Worm (Caenorhabditis elegans) whole organism, L2 larva: Measurements from ENCODE around the gene nas-18.

Experiments used
- C34F6.9 ChIP-seq: fragments of 150-350 bp; optimal IDR thresholded peaks from 2 replicates; lab custom pipeline; 2014; ENCODE audit warnings: missing biosample characterization, missing genetic modification characterization
- F13H6.1 ChIP-seq: sonication (generic microtip); optimal IDR thresholded peaks from 2 replicates; lab custom pipeline; 2016; ENCODE audit warnings: missing genetic modification characterization, missing compliant biosample characterization
- R02D3.7 ChIP-seq: fragments of 150-350 bp; optimal IDR thresholded peaks from 2 replicates; lab custom pipeline; 2014; ENCODE audit warnings: missing biosample characterization, missing genetic modification characterization
- Y55F3AM.14 ChIP-seq: fragments of 200-800 bp; sonication (Bioruptor generic); optimal IDR thresholded peaks from 2 replicates; lab custom pipeline; 2018; ENCODE audit warnings: mild to moderate bottlenecking, missing genetic modification characterization, missing compliant biosample characterization
- alr-1 ChIP-seq: fragments of 150-350 bp; optimal IDR thresholded peaks from 2 replicates; lab custom pipeline; 2014; ENCODE audit warnings: missing biosample characterization, missing genetic modification characterization
- aly-2 ChIP-seq: fragments of 150-350 bp; optimal IDR thresholded peaks from 2 replicates; lab custom pipeline; 2014; ENCODE audit warnings: missing biosample characterization, missing genetic modification characterization
- ama-1 ChIP-seq: fragments of 150-350 bp; optimal IDR thresholded peaks from 2 replicates; lab custom pipeline; 2018; ENCODE audit warnings: inconsistent platforms
- ceh-16 ChIP-seq: fragments of 150-350 bp; optimal IDR thresholded peaks from 2 replicates; lab custom pipeline; 2014; ENCODE audit warnings: missing biosample characterization, missing genetic modification characterization
- ceh-82 ChIP-seq: fragments of 150-350 bp; optimal IDR thresholded peaks from 2 replicates; lab custom pipeline; 2014; ENCODE audit warnings: missing biosample characterization, missing genetic modification characterization
- crh-2 ChIP-seq: sonication (generic microtip); optimal IDR thresholded peaks from 2 replicates; lab custom pipeline; 2017; ENCODE audit warnings: missing biosample characterization, missing genetic modification characterization
- egl-27 ChIP-seq: sonication (generic microtip); optimal IDR thresholded peaks from 3 replicates; lab custom pipeline; 2017; ENCODE audit warnings: missing biosample characterization, missing genetic modification reagents, missing genetic modification characterization
- elt-3 ChIP-seq: sonication (generic microtip); optimal IDR thresholded peaks from 2 replicates; lab custom pipeline; 2017; ENCODE audit warnings: missing biosample characterization, missing genetic modification characterization
- fos-1 ChIP-seq: fragments of 150-350 bp; optimal IDR thresholded peaks from 2 replicates; lab custom pipeline; 2014; ENCODE audit warnings: missing biosample characterization, missing genetic modification characterization
- gmeb-1 ChIP-seq: fragments of 150-350 bp; optimal IDR thresholded peaks from 2 replicates; lab custom pipeline; 2014; ENCODE audit warnings: missing biosample characterization, missing genetic modification characterization
- lin-11 ChIP-seq: fragments of 150-350 bp; sonication (generic microtip); optimal IDR thresholded peaks from 2 replicates; lab custom pipeline; 2014; ENCODE audit warnings: missing biosample characterization, missing genetic modification characterization, inconsistent platforms, mixed read lengths
- lin-13 ChIP-seq: fragments of 150-350 bp; optimal IDR thresholded peaks from 2 replicates; lab custom pipeline; 2014; ENCODE audit warnings: missing biosample characterization, missing genetic modification reagents, missing genetic modification characterization
- lin-39 ChIP-seq: fragments of 150-350 bp; optimal IDR thresholded peaks from 2 replicates; lab custom pipeline; 2014; ENCODE audit warnings: missing biosample characterization, missing genetic modification reagents, missing genetic modification characterization
- lsy-2 ChIP-seq, 2 experiments: fragments of 150-350 bp in 1 of 2; sonication (generic microtip) in 1 of 2; optimal IDR thresholded peaks; 2 replicates each; lab custom pipeline; 2014 to 2017; ENCODE audit warnings: missing biosample characterization in 2 of 2, missing genetic modification characterization in 2 of 2
- mab-5 ChIP-seq: fragments of 150-350 bp; optimal IDR thresholded peaks from 2 replicates; lab custom pipeline; 2014; ENCODE audit warnings: missing biosample characterization, missing genetic modification characterization
- mbf-1 ChIP-seq: sonication (generic microtip); optimal IDR thresholded peaks from 2 replicates; lab custom pipeline; 2017; ENCODE audit warnings: missing biosample characterization, missing genetic modification characterization
- mdl-1 ChIP-seq, 2 experiments: fragments of 150-350 bp in 1 of 2; sonication (generic microtip) in 1 of 2; optimal IDR thresholded peaks; 2 replicates each; lab custom pipeline; 2017; ENCODE audit warnings: missing biosample characterization in 2 of 2, missing genetic modification characterization in 2 of 2
- nhr-11 ChIP-seq: fragments of 150-350 bp; optimal IDR thresholded peaks from 2 replicates; lab custom pipeline; 2014; ENCODE audit warnings: missing biosample characterization, missing genetic modification characterization
- nhr-12 ChIP-seq: fragments of 150-350 bp; optimal IDR thresholded peaks from 2 replicates; lab custom pipeline; 2014; ENCODE audit warnings: missing biosample characterization, missing genetic modification characterization
- nhr-129 ChIP-seq: fragments of 150-350 bp; optimal IDR thresholded peaks from 2 replicates; lab custom pipeline; 2014; ENCODE audit warnings: missing biosample characterization, missing genetic modification characterization
- nhr-21 ChIP-seq: fragments of 150-350 bp; optimal IDR thresholded peaks from 2 replicates; lab custom pipeline; 2014; ENCODE audit warnings: missing biosample characterization, missing genetic modification characterization
- nhr-23 ChIP-seq: fragments of 150-350 bp; optimal IDR thresholded peaks from 2 replicates; lab custom pipeline; 2014; ENCODE audit warnings: missing biosample characterization, missing genetic modification reagents, missing genetic modification characterization
- nhr-237 ChIP-seq: fragments of 150-350 bp; optimal IDR thresholded peaks from 2 replicates; lab custom pipeline; 2014; ENCODE audit warnings: missing biosample characterization, missing genetic modification characterization
- nhr-25 ChIP-seq: fragments of 150-350 bp; sonication (generic microtip); optimal IDR thresholded peaks from 3 replicates; lab custom pipeline; 2014; ENCODE audit warnings: missing biosample characterization, missing genetic modification characterization
- peb-1 ChIP-seq: fragments of 150-350 bp; optimal IDR thresholded peaks from 2 replicates; lab custom pipeline; 2014; ENCODE audit warnings: missing biosample characterization, missing genetic modification characterization
- sem-4 ChIP-seq: fragments of 150-350 bp; optimal IDR thresholded peaks from 2 replicates; lab custom pipeline; 2014; ENCODE audit warnings: missing biosample characterization, missing genetic modification reagents, missing genetic modification characterization
- sma-3 ChIP-seq: sonication (generic microtip); optimal IDR thresholded peaks from 2 replicates; lab custom pipeline; 2016; ENCODE audit warnings: missing genetic modification reagents, missing genetic modification characterization, missing compliant biosample characterization
- sma-9 ChIP-seq, 2 experiments: fragments of 150-350 bp in 1 of 2; sonication (generic microtip) in 1 of 2; optimal IDR thresholded peaks; 2 replicates each; lab custom pipeline; 2014 to 2016; ENCODE audit warnings: missing genetic modification characterization in 2 of 2, mild to moderate bottlenecking in 1 of 2, missing biosample characterization in 1 of 2, missing compliant biosample characterization in 1 of 2, missing genetic modification reagents in 1 of 2, moderate library complexity in 1 of 2
- snpc-4 ChIP-seq: fragments of 150-350 bp; optimal IDR thresholded peaks from 2 replicates; lab custom pipeline; 2014; ENCODE audit warnings: missing biosample characterization, missing genetic modification characterization
- unc-55 ChIP-seq: fragments of 150-350 bp; sonication (generic microtip); optimal IDR thresholded peaks from 3 replicates; lab custom pipeline; 2014; ENCODE audit warnings: missing biosample characterization, missing genetic modification reagents, missing genetic modification characterization
- unc-62 ChIP-seq: fragments of 150-350 bp; optimal IDR thresholded peaks from 2 replicates; lab custom pipeline; 2014; ENCODE audit warnings: missing biosample characterization, missing genetic modification reagents, missing genetic modification characterization
- zag-1 ChIP-seq: fragments of 150-350 bp; optimal IDR thresholded peaks from 2 replicates; lab custom pipeline; 2014; ENCODE audit warnings: missing biosample characterization, missing genetic modification characterization
- ztf-4 ChIP-seq: fragments of 150-350 bp; optimal IDR thresholded peaks from 2 replicates; lab custom pipeline; 2014; ENCODE audit warnings: missing biosample characterization, missing genetic modification characterization

Gene nas-18

ce11 chrV:11412125-11412524 is 15.9 kb downstream of the nas-18 start:
- no peak for TF ChIP-seq nhr-12 (tag; lab: Kevin White, UChicago)
- peak; percentile 40 for TF ChIP-seq crh-2 (tag; lab: Kevin White, UChicago)
- TF ChIP-seq nhr-21 = peak; percentile 13
- TF ChIP-seq sma-9 (GFP tag; optimal IDR thresholded peaks at IDR 0.05; lab: Kevin White, UChicago) = peak; percentile 63
- no peak for TF ChIP-seq sma-9 (tag; optimal IDR thresholded peaks at IDR 0.05; lab: Kevin White, UChicago)
- peak; percentile 15 for TF ChIP-seq egl-27
- peak; percentile 61 for TF ChIP-seq fos-1 (tag; lab: Kevin White, UChicago)
- TF ChIP-seq snpc-4 = peak; percentile 65
- TF ChIP-seq sma-3 = peak; percentile 65
- TF ChIP-seq nhr-11 (tag; lab: Kevin White, UChicago) = no peak
- TF ChIP-seq ceh-16 (tag; lab: Kevin White, UChicago) = no peak
- peak; percentile 48 for TF ChIP-seq nhr-129 (tag; lab: Kevin White, UChicago)

- TF ChIP-seq sma-9 (GFP tag; optimal IDR thresholded peaks at IDR 0.05; lab: Kevin White, UChicago) (no peak), sma-9 (tag; optimal IDR thresholded peaks at IDR 0.05; lab: Kevin White, UChicago) (no peak), nhr-237 (tag; lab: Kevin White, UChicago) (no peak)
Observed at ce11 chrV:11415059-11415458, 18.8 kb downstream of the nas-18 start, which contains the start of gene deg-3. Gene deg-3 (minus strand): TSS chrV:11415159.

- TF ChIP-seq aly-2 (tag; lab: Kevin White, UChicago) = no peak
- no peak for TF ChIP-seq sem-4 (tag; lab: Kevin White, UChicago)
- no peak for TF ChIP-seq R02D3.7 (tag; lab: Kevin White, UChicago)
- TF ChIP-seq snpc-4 = no peak
- TF ChIP-seq lin-13 (GFP tag; lab: Kevin White, UChicago) = no peak
- no peak for TF ChIP-seq gmeb-1 (tag; lab: Kevin White, UChicago)
- no peak for TF ChIP-seq mdl-1 (tag; optimal IDR thresholded peaks at IDR 0.05; lab: Kevin White, UChicago)
- TF ChIP-seq mab-5 (tag; lab: Kevin White, UChicago) = no peak
- no peak for TF ChIP-seq lin-11
- TF ChIP-seq ceh-16 (tag; lab: Kevin White, UChicago) = no peak
- no peak for TF ChIP-seq lsy-2 (tag; optimal IDR thresholded peaks at IDR 0.05; lab: Kevin White, UChicago)
- no peak for TF ChIP-seq fos-1 (tag; lab: Kevin White, UChicago)
- no peak for TF ChIP-seq unc-62 (GFP tag; lab: Kevin White, UChicago)
- no peak for TF ChIP-seq nhr-23
- TF ChIP-seq Y55F3AM.14 (GFP tag; lab: Kevin White, UChicago) = no peak
- no peak for TF ChIP-seq ceh-82
- TF ChIP-seq egl-27 = no peak
- no peak for TF ChIP-seq unc-55 (GFP tag; lab: Kevin White, UChicago)
- no peak for TF ChIP-seq peb-1 (tag; lab: Kevin White, UChicago)
- TF ChIP-seq sma-9 (GFP tag; optimal IDR thresholded peaks at IDR 0.05; lab: Kevin White, UChicago) = no peak
- TF ChIP-seq sma-9 (tag; optimal IDR thresholded peaks at IDR 0.05; lab: Kevin White, UChicago) = no peak
Observed at ce11 chrV:11421605-11422004, 25.4 kb downstream of the nas-18 start, which contains the start of gene des-2. Gene des-2 (minus strand): TSS chrV:11421705.

- TF ChIP-seq mbf-1 (tag; lab: Kevin White, UChicago) (no peak), alr-1 (no peak), nhr-129 (tag; lab: Kevin White, UChicago) (no peak), R02D3.7 (tag; lab: Kevin White, UChicago) (no peak), gmeb-1 (tag; lab: Kevin White, UChicago) (no peak), nhr-25 (no peak), zag-1 (tag; lab: Kevin White, UChicago) (no peak), ztf-4 (no peak), ama-1 (lab: Kevin White, UChicago) (no peak), fos-1 (tag; lab: Kevin White, UChicago) (no peak), lin-39 (tag; lab: Kevin White, UChicago) (no peak), lin-13 (GFP tag; lab: Kevin White, UChicago) (no peak)
Observed at ce11 chrV:11424565-11424964, 28.3 kb downstream of the nas-18 start, which contains the start of gene T26H10.2. Gene T26H10.2 (minus strand): TSS chrV:11424665.

- TF ChIP-seq nhr-11 (tag; lab: Kevin White, UChicago) (no peak), Y55F3AM.14 (GFP tag; lab: Kevin White, UChicago) (no peak), elt-3 (tag; lab: Kevin White, UChicago) (no peak), C34F6.9 (tag; lab: Kevin White, UChicago) (peak; percentile 36), zag-1 (tag; lab: Kevin White, UChicago) (peak; percentile 43), F13H6.1 (tag; lab: Kevin White, UChicago) (no peak)
Observed at ce11 chrV:11428728-11429127, 32.5 kb downstream of the nas-18 start.
